Worm (Caenorhabditis elegans): ENCODE results near the gene duo-1.
A peak's percentile ranks its signal among the peaks of the same experiment; 100 is the strongest.

The duo-1 gene

DNA sequence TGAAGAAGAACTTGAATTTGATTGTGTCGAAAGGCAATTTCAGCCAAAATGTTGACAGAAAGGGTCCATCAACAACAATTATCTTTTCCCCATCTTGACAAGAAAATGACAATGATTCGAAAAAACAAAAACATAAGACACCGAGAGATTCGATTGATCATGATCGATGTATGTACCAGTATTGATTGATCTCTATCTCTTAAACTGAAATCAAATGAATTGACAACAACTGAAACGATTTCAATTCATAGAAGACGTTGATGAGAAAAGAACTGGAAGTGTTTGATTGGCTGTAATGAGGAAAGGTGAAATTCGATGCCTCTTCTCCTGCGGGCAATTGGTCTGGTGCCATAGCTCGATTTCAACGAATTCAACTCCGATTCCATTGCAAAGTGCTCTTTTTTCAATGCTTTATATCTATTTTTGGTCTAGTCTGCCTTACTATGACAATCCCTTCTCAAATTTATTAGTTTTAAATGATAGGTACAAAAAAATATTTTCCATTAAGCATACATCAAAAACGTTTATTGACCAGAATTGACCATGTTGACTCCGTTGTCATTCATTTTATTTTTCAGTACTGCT lies 21.0 kb upstream of the duo-1 start:
- TF ChIP-seq aha-1 (tag) (peak; percentile 93), pha-4 (GFP tag; IDR thresholded peaks at IDR 0.05) (0 out of 2 replicates have a peak, but pooled peaks have one; percentile 39), pha-4 (tag; optimal IDR thresholded peaks at IDR 0.05) (no peak), lin-1 (GFP tag; IDR thresholded peaks at IDR 0.05) (no peak), D1046.2 (GFP tag; IDR thresholded peaks at IDR 0.05) (0 out of 2 replicates have a peak, but pooled peaks have one; percentile 51), ztf-11 (tag; optimal IDR thresholded peaks at IDR 0.05) (no peak), unc-62 (GFP tag; optimal IDR thresholded peaks at IDR 0.05 in 1 of 2) (peak in 1 of 2 experiments; percentile 93), unc-62 (tag; optimal IDR thresholded peaks at IDR 0.05) (no peak), ama-1 (optimal IDR thresholded peaks at IDR 0.05) (no peak), lin-29 (GFP tag; IDR thresholded peaks at IDR 0.05) (no peak), daf-16 (GFP tag; optimal IDR thresholded peaks at IDR 0.05) (peak in 1 of 2 experiments; percentile 29), daf-16 (tag; optimal IDR thresholded peaks at IDR 0.05) (no peak)

DNA sequence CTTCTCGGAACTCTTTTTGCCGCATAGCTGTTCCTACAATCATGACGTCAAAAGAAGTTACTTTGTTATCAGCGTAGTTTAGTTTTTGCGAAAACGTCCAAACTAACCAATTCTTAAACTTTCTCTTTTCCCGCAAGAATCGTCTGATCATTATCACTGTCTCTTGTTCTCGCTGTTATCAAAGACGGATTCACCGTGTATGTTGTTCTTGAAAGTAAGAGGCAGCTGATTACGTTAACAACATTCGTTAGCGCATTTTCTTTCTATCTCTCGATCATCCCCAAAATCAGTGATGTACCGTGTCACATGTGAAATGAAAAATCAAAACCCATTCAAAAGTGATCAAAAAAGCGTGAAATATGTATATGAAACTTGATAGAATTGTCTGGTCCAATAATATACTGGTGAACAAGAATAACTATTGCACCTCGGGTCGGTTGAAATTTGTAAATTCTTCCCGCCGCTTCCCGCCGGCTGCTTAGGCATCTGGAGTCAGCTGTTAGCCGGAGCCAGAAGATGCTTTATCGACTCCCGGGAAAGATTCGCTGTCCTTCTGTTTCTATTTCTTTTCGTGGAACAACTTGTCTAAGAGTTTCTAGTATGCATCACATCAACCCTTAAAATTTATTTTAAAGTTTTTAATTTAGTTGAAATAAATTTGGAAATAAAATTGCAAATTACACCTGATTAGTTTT lies 19.8 kb upstream of the duo-1 start:
- TF ChIP-seq jun-1 (tag; optimal IDR thresholded peaks at IDR 0.05): no peak
- no peak for TF ChIP-seq vab-7 (GFP tag; IDR thresholded peaks at IDR 0.05)
- TF ChIP-seq cey-2 (tag; optimal IDR thresholded peaks at IDR 0.05; ENCODE audit: borderline replicate concordance, insufficient read depth): peak; percentile 78
- peak; percentile 84 for TF ChIP-seq nhr-77 (tag; optimal IDR thresholded peaks at IDR 0.05)
- no peak for TF ChIP-seq rbr-2 (tag; optimal IDR thresholded peaks at IDR 0.05)
- peak; percentile 66 for TF ChIP-seq dmd-6 (GFP tag; IDR thresholded peaks at IDR 0.05)
- no peak for TF ChIP-seq pha-4 (GFP tag; IDR thresholded peaks at IDR 0.05)
- TF ChIP-seq pha-4 (tag; optimal IDR thresholded peaks at IDR 0.05): no peak
- no peak for TF ChIP-seq nhr-237 (tag; optimal IDR thresholded peaks at IDR 0.05)
- TF ChIP-seq saeg-2 (GFP tag; IDR thresholded peaks at IDR 0.05): no peak
- no peak for TF ChIP-seq zag-1 (tag; optimal IDR thresholded peaks at IDR 0.05)
- no peak for TF ChIP-seq F26F4.8 (GFP tag; conservative IDR thresholded peaks at IDR 0.05)
- no peak for TF ChIP-seq hmg-1.1 (GFP tag; IDR thresholded peaks at IDR 0.05)
- TF ChIP-seq unc-62 (GFP tag; optimal IDR thresholded peaks at IDR 0.05 in 1 of 2): peak in 1 of 2 experiments; percentile 79
- no peak for TF ChIP-seq unc-62 (tag; optimal IDR thresholded peaks at IDR 0.05)
- peak in 1 of 2 experiments; percentile 59 for TF ChIP-seq mdl-1 (tag; optimal IDR thresholded peaks at IDR 0.05)
- peak; percentile 94 for TF ChIP-seq nhr-28 (tag; optimal IDR thresholded peaks at IDR 0.05)
- TF ChIP-seq nhr-41 (GFP tag; IDR thresholded peaks at IDR 0.05): no peak
- no peak for TF ChIP-seq D1046.2 (GFP tag; IDR thresholded peaks at IDR 0.05)
- TF ChIP-seq dmd-8 (GFP tag; IDR thresholded peaks at IDR 0.05): no peak
- TF ChIP-seq F37D6.2 (tag; optimal IDR thresholded peaks at IDR 0.05): no peak
- no peak for TF ChIP-seq nhr-25 (tag; optimal IDR thresholded peaks at IDR 0.05; ENCODE audit: borderline replicate concordance, insufficient read depth)
- no peak for TF ChIP-seq Y105C5A.15 (GFP tag; IDR thresholded peaks at IDR 0.05)
- no peak for TF ChIP-seq nhr-6 (tag; optimal IDR thresholded peaks at IDR 0.05)
- TF ChIP-seq lsy-2 (tag; optimal IDR thresholded peaks at IDR 0.05): peak in 1 of 2 experiments; percentile 64
- no peak for TF ChIP-seq duxl-1 (tag; optimal IDR thresholded peaks at IDR 0.05; ENCODE audit: poor library complexity)
- TF ChIP-seq mdt-29 (GFP tag; IDR thresholded peaks at IDR 0.05): no peak
- TF ChIP-seq T20F7.1 (GFP tag; optimal IDR thresholded peaks at IDR 0.05): peak; percentile 12
- peak; percentile 50 for TF ChIP-seq mxl-3 (GFP tag; optimal IDR thresholded peaks at IDR 0.05)
- TF ChIP-seq ceh-20 (GFP tag; IDR thresholded peaks at IDR 0.05): no peak
- peak; percentile 45 for TF ChIP-seq aha-1 (tag)
- TF ChIP-seq nhr-10 (tag; optimal IDR thresholded peaks at IDR 0.05): peak; percentile 41
- peak; percentile 77 for TF ChIP-seq dve-1 (tag; optimal IDR thresholded peaks at IDR 0.05; ENCODE audit: insufficient read depth)
- 0 out of 2 replicates have a peak, but pooled peaks have one; percentile 28 for TF ChIP-seq php-3 (GFP tag; IDR thresholded peaks at IDR 0.05)
- peak; percentile 84 for TF ChIP-seq hlh-11 (tag; optimal IDR thresholded peaks at IDR 0.05)
- no peak for TF ChIP-seq snpc-1.2 (GFP tag; IDR thresholded peaks at IDR 0.05)
- no peak for TF ChIP-seq daf-16 (GFP tag; optimal IDR thresholded peaks at IDR 0.05)
- peak; percentile 77 for TF ChIP-seq daf-16 (tag; optimal IDR thresholded peaks at IDR 0.05)
- no peak for TF ChIP-seq mxl-2 (GFP tag; conservative IDR thresholded peaks at IDR 0.05)
- no peak for TF ChIP-seq ztf-11 (tag; optimal IDR thresholded peaks at IDR 0.05)
- TF ChIP-seq nhr-76 (tag; optimal IDR thresholded peaks at IDR 0.05): no peak
- TF ChIP-seq ctbp-1 (GFP tag; IDR thresholded peaks at IDR 0.05): no peak
- TF ChIP-seq hlh-30 (tag; optimal IDR thresholded peaks at IDR 0.05; ENCODE audit: insufficient read depth): peak; percentile 85
